Fruit fly (Drosophila melanogaster): ENCODE data around the gene CG2698.

Gene CG2698

DNA sequence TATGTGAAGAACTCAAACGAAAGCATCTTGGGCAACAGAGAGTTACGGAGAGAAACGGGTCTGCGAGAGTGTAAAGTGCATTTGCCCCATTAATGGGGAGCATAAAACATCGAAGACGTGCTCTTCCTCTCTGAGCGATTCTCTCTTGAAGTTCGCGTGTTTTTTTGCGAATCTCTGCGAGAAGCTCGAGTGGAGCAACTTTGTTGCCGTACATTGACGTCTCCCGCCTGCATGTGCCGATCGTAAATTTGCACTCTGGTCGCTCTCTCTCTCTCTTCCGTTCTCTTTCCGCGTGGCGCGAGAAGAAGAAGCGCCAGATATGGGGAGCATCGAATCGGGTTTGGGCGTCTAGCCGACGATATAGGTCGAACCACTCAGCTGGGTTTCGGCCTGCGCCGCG lies 33.6 kb upstream of the CG2698 start (continued):
- TF ChIP-seq CG8478 (optimal IDR thresholded peaks at IDR 0.05) (no peak), CG3163 (GFP tag; optimal IDR thresholded peaks at IDR 0.05) (peak; percentile 12), BEAF-32 (GFP tag; optimal IDR thresholded peaks at IDR 0.05) (no peak), CG1529 (GFP tag; optimal IDR thresholded peaks at IDR 0.05) (no peak), yki (optimal IDR thresholded peaks at IDR 0.05) (peak; percentile 29), Sry-δ (GFP tag; optimal IDR thresholded peaks at IDR 0.05) (no peak), CG3726 (GFP tag; IDR thresholded peaks at IDR 0.05) (no peak), Dad (GFP tag; optimal IDR thresholded peaks at IDR 0.05) (no peak), gcm2 (GFP tag; optimal IDR thresholded peaks at IDR 0.05) (no peak), CG5180 (GFP tag; optimal IDR thresholded peaks at IDR 0.05) (peak; percentile 34), rib (GFP tag; IDR thresholded peaks at IDR 0.05) (no peak), ara (GFP tag; IDR thresholded peaks at IDR 0.05) (0 out of 2 replicates have a peak, but pooled peaks have one; percentile 39), Trl (optimal IDR thresholded peaks at IDR 0.05) (peak; percentile 54 to 78), Trl (GFP tag; optimal IDR thresholded peaks at IDR 0.05) (no peak), Fer3 (tag; optimal IDR thresholded peaks at IDR 0.05) (no peak), CG10431 (GFP tag; optimal IDR thresholded peaks at IDR 0.05) (no peak), CG11247 (GFP tag; IDR thresholded peaks at IDR 0.05) (no peak), nom (GFP tag; optimal IDR thresholded peaks at IDR 0.05) (peak; percentile 85), Drgx (GFP tag; IDR thresholded peaks at IDR 0.05) (peak; percentile 71), CG17385 (GFP tag; optimal IDR thresholded peaks at IDR 0.05) (peak; percentile 33), Hey (tag; optimal IDR thresholded peaks at IDR 0.05) (no peak), dpn (GFP tag; optimal IDR thresholded peaks at IDR 0.05) (no peak)

DNA sequence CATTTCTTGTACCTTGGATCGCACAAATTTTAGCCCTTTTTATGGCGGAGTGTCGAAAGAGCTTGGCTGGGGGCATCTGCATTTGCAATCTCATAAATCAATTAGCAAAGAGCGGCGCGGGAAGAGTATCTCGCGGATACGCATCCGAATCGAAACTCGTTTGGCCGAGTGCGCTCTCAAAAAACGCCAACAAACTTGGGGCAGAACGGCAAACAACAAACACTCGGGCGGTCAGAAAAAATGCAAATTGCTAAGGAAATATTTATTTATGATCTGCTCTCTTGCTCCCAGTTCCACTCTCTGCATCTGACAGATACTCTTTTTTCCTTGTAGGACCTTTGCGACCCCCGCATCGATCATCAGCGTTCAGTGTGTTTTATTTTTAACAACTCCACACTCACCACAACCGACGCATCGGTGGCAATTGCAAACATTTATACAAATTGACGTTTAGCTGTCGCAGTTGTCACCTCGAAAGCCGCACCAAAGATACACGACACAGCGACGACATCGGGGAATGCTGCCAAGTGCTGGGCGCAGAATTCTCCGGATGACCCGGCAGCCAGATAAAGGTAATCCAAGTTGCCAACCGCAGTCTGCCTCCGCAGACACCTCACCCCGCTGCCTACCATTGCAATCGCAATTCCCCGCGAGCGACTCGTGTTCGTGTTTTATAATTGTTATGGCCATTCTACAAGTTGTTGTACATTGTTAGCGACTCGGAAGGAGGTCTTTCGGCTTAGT lies 32.2 kb upstream of the CG2698 start:
- peak; percentile 20 for TF ChIP-seq Med (GFP tag)
- peak in 1 of 2 experiments; percentile 7 for TF ChIP-seq Trl (optimal IDR thresholded peaks at IDR 0.05)
- TF ChIP-seq Trl (GFP tag; optimal IDR thresholded peaks at IDR 0.05) = no peak
- no peak for TF ChIP-seq CG31365 (tag; optimal IDR thresholded peaks at IDR 0.05)
- no peak for TF ChIP-seq Bdp1 (GFP tag; optimal IDR thresholded peaks at IDR 0.05)

DNA sequence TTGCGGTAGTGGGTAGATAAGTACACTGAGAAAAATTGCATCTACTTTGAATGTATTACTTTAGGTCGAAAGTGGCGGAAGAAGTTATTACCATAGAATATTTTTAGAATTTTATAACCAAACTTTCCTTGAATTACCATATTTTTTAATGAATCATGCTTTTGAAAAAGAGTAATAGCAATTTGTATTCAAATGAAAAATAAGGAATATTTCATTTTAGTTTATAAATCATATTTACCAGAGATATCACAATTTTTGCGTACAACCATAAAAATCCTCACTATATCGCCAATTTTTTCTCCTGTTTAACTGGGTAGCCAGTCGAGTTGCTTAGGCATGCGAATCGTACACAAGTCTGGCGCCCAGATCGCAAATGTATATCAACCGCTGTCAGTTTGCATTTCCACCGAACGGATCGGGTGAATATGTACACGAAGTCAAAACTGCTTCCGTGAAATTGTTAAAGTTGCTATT lies 31.6 kb upstream of the CG2698 start:
- TF ChIP-seq gsb (GFP tag; IDR thresholded peaks at IDR 0.05) (no peak), ind (GFP tag; optimal IDR thresholded peaks at IDR 0.05) (no peak), CG9876 (GFP tag; optimal IDR thresholded peaks at IDR 0.05) (no peak), CG8089 (GFP tag; optimal IDR thresholded peaks at IDR 0.05) (no peak), CG15011 (GFP tag; optimal IDR thresholded peaks at IDR 0.05) (no peak), CG6254 (GFP tag; optimal IDR thresholded peaks at IDR 0.05) (no peak), Ets65A (GFP tag) (peak; percentile 39), CG1792 (GFP tag; optimal IDR thresholded peaks at IDR 0.05) (no peak), bigmax (GFP tag; optimal IDR thresholded peaks at IDR 0.05) (no peak), sens-2 (GFP tag; IDR thresholded peaks at IDR 0.05) (no peak), bsh (GFP tag; optimal IDR thresholded peaks at IDR 0.05) (peak in 1 of 2 experiments; percentile 58), ERR (GFP tag; optimal IDR thresholded peaks at IDR 0.05) (no peak), nom (GFP tag; optimal IDR thresholded peaks at IDR 0.05) (peak; percentile 42), sc (optimal IDR thresholded peaks at IDR 0.05) (no peak), sc (GFP tag; optimal IDR thresholded peaks at IDR 0.05) (no peak), inv (GFP tag; IDR thresholded peaks at IDR 0.05; ENCODE audit: partially characterized antibody) (no peak), Bgb (GFP tag; IDR thresholded peaks at IDR 0.05; ENCODE audit: partially characterized antibody) (no peak), CG1233 (GFP tag; optimal IDR thresholded peaks at IDR 0.05) (no peak), CG31365 (tag; optimal IDR thresholded peaks at IDR 0.05) (no peak), CG17361 (GFP tag; IDR thresholded peaks at IDR 0.05) (no peak), gem (tag; optimal IDR thresholded peaks at IDR 0.05) (peak; percentile 1), mld (GFP tag; IDR thresholded peaks at IDR 0.05; ENCODE audit: partially characterized antibody) (no peak), CG33213 (GFP tag; optimal IDR thresholded peaks at IDR 0.05) (no peak), Drgx (GFP tag; IDR thresholded peaks at IDR 0.05) (peak; percentile 83)

All from whole organism, embryonic.